Fruit fly (Drosophila melanogaster) whole organism, embryonic: ENCODE data around the gene Pax.

ENCODE experiments used
- Asciz ChIP-seq: fragments of 200-800 bp; sonication (Bioruptor generic); optimal IDR thresholded peaks from 2 replicates; lab custom pipeline; 2017; ENCODE audit warnings: missing biosample characterization, mild to moderate bottlenecking, missing genetic modification characterization, missing genetic modification reagents
- CG11696 ChIP-seq: fragments of 200-800 bp; sonication (Bioruptor generic); IDR thresholded peaks from 2 replicates; pipeline ENCODE4 v1.3.6; 2022; ENCODE audit warnings: missing biosample characterization, missing genetic modification characterization
- CG12219 ChIP-seq: fragments of 200-800 bp; sonication (Bioruptor generic); optimal IDR thresholded peaks from 3 replicates; lab custom pipeline; 2018; ENCODE audit warnings: missing biosample characterization, mild to moderate bottlenecking, missing genetic modification characterization
- CG13296 ChIP-seq: fragments of 200-800 bp; sonication (Bioruptor generic); optimal IDR thresholded peaks from 3 replicates; lab custom pipeline; 2018; ENCODE audit warnings: missing biosample characterization, mild to moderate bottlenecking, missing genetic modification characterization
- CG14860 ChIP-seq: fragments of 200-800 bp; sonication (Bioruptor generic); IDR thresholded peaks from 3 replicates; pipeline ENCODE4 v1.3.6; 2022; ENCODE audit warnings: missing biosample characterization, missing genetic modification characterization; ENCODE audit not compliant: partially characterized antibody
- CG17328 ChIP-seq: fragments of 200-800 bp; sonication (Bioruptor generic); IDR thresholded peaks from 2 replicates; pipeline ENCODE4 v1.3.6; 2022; ENCODE audit warnings: missing biosample characterization, missing genetic modification characterization
- CG17829 ChIP-seq: fragments of 200-800 bp; optimal IDR thresholded peaks from 2 replicates; lab custom pipeline; 2019; ENCODE audit warnings: missing biosample characterization, mild to moderate bottlenecking, missing genetic modification characterization, moderate library complexity
- CG2199 ChIP-seq: fragments of 200-800 bp; sonication (Bioruptor generic); IDR thresholded peaks from 3 replicates; pipeline ENCODE4 v1.3.6; 2022; ENCODE audit warnings: missing biosample characterization, missing genetic modification characterization
- CG30020 ChIP-seq: fragments of 200-800 bp; optimal IDR thresholded peaks from 2 replicates; lab custom pipeline; 2019; ENCODE audit warnings: missing biosample characterization, mild to moderate bottlenecking, missing genetic modification characterization, moderate library complexity
- CG3065 ChIP-seq: fragments of 200-800 bp; sonication (Bioruptor generic); optimal IDR thresholded peaks from 2 replicates; lab custom pipeline; 2016; ENCODE audit warnings: missing biosample characterization, missing genetic modification characterization
- CG43689 ChIP-seq: fragments of 200-800 bp; sonication (Bioruptor generic); IDR thresholded peaks from 2 replicates; pipeline ENCODE4 v1.3.6; 2022; ENCODE audit warnings: missing biosample characterization, missing genetic modification characterization
- CG4424 ChIP-seq: fragments of 200-800 bp; sonication (Bioruptor generic); optimal IDR thresholded peaks from 3 replicates; lab custom pipeline; 2016; ENCODE audit warnings: missing biosample characterization, missing genetic modification characterization
- CG4707 ChIP-seq: fragments of 200-800 bp; sonication (Bioruptor generic); optimal IDR thresholded peaks from 2 replicates; lab custom pipeline; 2018; ENCODE audit warnings: missing biosample characterization, mild to moderate bottlenecking, missing genetic modification characterization, moderate library complexity
- CG7357 ChIP-seq: fragments of 200-800 bp; sonication (Bioruptor generic); IDR thresholded peaks from 3 replicates; pipeline ENCODE4 v1.3.6; 2022; ENCODE audit warnings: missing biosample characterization, missing genetic modification characterization
- CG7556 ChIP-seq: fragments of 200-800 bp; sonication (Bioruptor generic); optimal IDR thresholded peaks from 2 replicates; lab custom pipeline; 2017; ENCODE audit warnings: missing biosample characterization, mild to moderate bottlenecking, missing genetic modification characterization
- CG7963 ChIP-seq: fragments of 200-800 bp; sonication (Bioruptor generic); IDR thresholded peaks from 3 replicates; pipeline ENCODE4 v1.3.6; 2022; ENCODE audit warnings: missing biosample characterization, missing genetic modification characterization; ENCODE audit not compliant: partially characterized antibody
- CG8089 ChIP-seq: fragments of 200-800 bp; sonication (Bioruptor generic); optimal IDR thresholded peaks from 3 replicates; lab custom pipeline; 2016; ENCODE audit warnings: missing biosample characterization, missing genetic modification characterization
- CG8290 ChIP-seq, 3 experiments: fragments of 200-800 bp; sonication (Bioruptor generic); optimal IDR thresholded peaks; 2 replicates each; lab custom pipeline; 2016 to 2019; ENCODE audit warnings: missing biosample characterization in 3 of 3, missing genetic modification characterization in 3 of 3, mild to moderate bottlenecking in 2 of 3, moderate library complexity in 1 of 3
- CG9876 ChIP-seq: fragments of 200-800 bp; sonication (Bioruptor generic); optimal IDR thresholded peaks from 2 replicates; lab custom pipeline; 2016; ENCODE audit warnings: missing biosample characterization, missing genetic modification characterization
- D ChIP-seq, 2 experiments: fragments of 200-800 bp in 1 of 2; fragments of >200 bp in 1 of 2; sonication (Bioruptor generic) in 1 of 2; optimal IDR thresholded peaks; 2 replicates in 1 of 2; 3 replicates in 1 of 2; lab custom pipeline; 2017; ENCODE audit warnings: mild to moderate bottlenecking in 1 of 2, missing biosample characterization in 1 of 2, missing genetic modification characterization in 1 of 2, missing genetic modification reagents in 1 of 2
- Deaf1 ChIP-seq: fragments of 200-800 bp; optimal IDR thresholded peaks from 3 replicates; lab custom pipeline; 2019; ENCODE audit warnings: missing biosample characterization, mild to moderate bottlenecking, missing genetic modification characterization, moderate library complexity
- Dll ChIP-seq: fragments of 200-800 bp; sonication (Bioruptor generic); IDR thresholded peaks from 4 replicates; pipeline ENCODE4 v1.3.6; 2022; ENCODE audit warnings: missing biosample characterization, missing genetic modification characterization; ENCODE audit not compliant: partially characterized antibody
- Fer1 ChIP-seq: fragments of 200-800 bp; sonication (Bioruptor generic); optimal IDR thresholded peaks from 2 replicates; lab custom pipeline; 2017; ENCODE audit warnings: missing biosample characterization, mild to moderate bottlenecking, missing genetic modification characterization
- Hr39 ChIP-seq: fragments of >200 bp; optimal IDR thresholded peaks from 2 replicates; lab custom pipeline; 2017
- MBD-R2 ChIP-seq: fragments of 200-800 bp; sonication (Bioruptor generic); IDR thresholded peaks from 2 replicates; pipeline ENCODE4 v1.3.6; 2022; ENCODE audit warnings: missing biosample characterization, missing genetic modification characterization
- Med ChIP-seq: fragments of 200-800 bp; sonication (Bioruptor generic); peaks from one replicate; lab custom pipeline; 2016; ENCODE audit warnings: missing biosample characterization, missing genetic modification characterization, mild to moderate bottlenecking, inconsistent platforms, moderate library complexity
- NfI ChIP-seq: fragments of 200-800 bp; sonication (Bioruptor generic); optimal IDR thresholded peaks from 3 replicates; lab custom pipeline; 2018; ENCODE audit warnings: missing biosample characterization, mild to moderate bottlenecking, missing genetic modification characterization, moderate library complexity
- Opbp ChIP-seq: fragments of 200-800 bp; sonication (Bioruptor generic); IDR thresholded peaks from 3 replicates; pipeline ENCODE4 v1.3.6; 2022; ENCODE audit warnings: missing biosample characterization, missing genetic modification characterization; ENCODE audit not compliant: partially characterized antibody
- Pdp1 ChIP-seq, 2 experiments: fragments of 200-800 bp; sonication (Bioruptor generic); optimal IDR thresholded peaks; 3 replicates each; lab custom pipeline; 2016; ENCODE audit warnings: missing biosample characterization in 2 of 2, missing genetic modification characterization in 2 of 2, mild to moderate bottlenecking in 1 of 2, moderate library complexity in 1 of 2
- Tbp ChIP-seq: fragments of >200 bp; optimal IDR thresholded peaks from 2 replicates; lab custom pipeline; 2018; ENCODE audit warnings: missing biosample characterization, missing genetic modification characterization
- Xrp1 ChIP-seq: fragments of 200-800 bp; sonication (Bioruptor generic); IDR thresholded peaks from 2 replicates; pipeline ENCODE4 v1.3.6; 2022; ENCODE audit warnings: missing biosample characterization, missing genetic modification characterization
- ase ChIP-seq: fragments of 200-800 bp; sonication (Bioruptor generic); IDR thresholded peaks from 3 replicates; pipeline ENCODE4 v1.3.6; 2022; ENCODE audit warnings: missing biosample characterization, missing genetic modification characterization
- bbx ChIP-seq: fragments of 200-800 bp; sonication (Bioruptor generic); IDR thresholded peaks from 2 replicates; pipeline ENCODE4 v1.3.6; 2022; ENCODE audit warnings: missing biosample characterization, missing genetic modification characterization; ENCODE audit not compliant: partially characterized antibody
- dmrt11E ChIP-seq: fragments of 200-800 bp; sonication (Bioruptor generic); optimal IDR thresholded peaks from 3 replicates; lab custom pipeline; 2018; ENCODE audit warnings: missing biosample characterization, mild to moderate bottlenecking, missing genetic modification characterization, moderate library complexity
- eyg ChIP-seq: fragments of 200-800 bp; sonication (Bioruptor generic); optimal IDR thresholded peaks from 3 replicates; lab custom pipeline; 2016; ENCODE audit warnings: missing biosample characterization, missing genetic modification characterization
- grau ChIP-seq: fragments of 200-800 bp; optimal IDR thresholded peaks from 3 replicates; lab custom pipeline; 2019; ENCODE audit warnings: missing biosample characterization, mild to moderate bottlenecking, missing genetic modification characterization, moderate library complexity
- jigr1 ChIP-seq: fragments of 200-800 bp; sonication (Bioruptor generic); IDR thresholded peaks from 3 replicates; pipeline ENCODE4 v1.3.6; 2022; ENCODE audit warnings: missing biosample characterization, missing genetic modification characterization
- ken ChIP-seq: fragments of 200-800 bp; sonication (Bioruptor generic); IDR thresholded peaks from 3 replicates; pipeline ENCODE4 v1.3.6; 2022; ENCODE audit warnings: missing biosample characterization, missing genetic modification characterization
- mam ChIP-seq: fragments of 200-800 bp; sonication (Bioruptor generic); optimal IDR thresholded peaks from 3 replicates; lab custom pipeline; 2016; ENCODE audit warnings: missing biosample characterization, missing genetic modification characterization
- pnt ChIP-seq: fragments of 200-800 bp; sonication (Bioruptor generic); optimal IDR thresholded peaks from 3 replicates; lab custom pipeline; 2016; ENCODE audit warnings: missing biosample characterization, missing genetic modification characterization
- row ChIP-seq: fragments of 200-800 bp; sonication (Bioruptor generic); IDR thresholded peaks from 3 replicates; pipeline ENCODE4 v1.3.6; 2022; ENCODE audit warnings: missing biosample characterization, missing genetic modification characterization
- run ChIP-seq: fragments of 200-800 bp; sonication (Bioruptor generic); optimal IDR thresholded peaks from 3 replicates; lab custom pipeline; 2018; ENCODE audit warnings: missing biosample characterization, mild to moderate bottlenecking, missing genetic modification characterization
- tna ChIP-seq: fragments of 200-800 bp; sonication (Bioruptor generic); IDR thresholded peaks from 2 replicates; pipeline ENCODE4 v1.3.6; 2022; ENCODE audit warnings: missing biosample characterization, missing genetic modification characterization; ENCODE audit not compliant: partially characterized antibody
- toy ChIP-seq: fragments of 200-800 bp; sonication (Bioruptor generic); IDR thresholded peaks from 2 replicates; pipeline ENCODE4 v1.3.6; 2022; ENCODE audit warnings: missing biosample characterization, missing genetic modification characterization
- tx ChIP-seq: fragments of 200-800 bp; sonication (Bioruptor generic); optimal IDR thresholded peaks from 2 replicates; lab custom pipeline; 2016; ENCODE audit warnings: missing biosample characterization, missing genetic modification characterization
- vnd ChIP-seq: fragments of 200-800 bp; sonication (Bioruptor generic); IDR thresholded peaks from 3 replicates; pipeline ENCODE4 v1.3.6; 2022; ENCODE audit warnings: missing biosample characterization, missing genetic modification characterization; ENCODE audit not compliant: partially characterized antibody
- vvl ChIP-seq: fragments of 200-800 bp; sonication (Bioruptor generic); IDR thresholded peaks from 2 replicates; pipeline ENCODE4 v1.3.6; 2022; ENCODE audit warnings: missing biosample characterization, missing genetic modification characterization
- z ChIP-seq: fragments of 200-800 bp; sonication (Bioruptor generic); IDR thresholded peaks from 3 replicates; pipeline ENCODE4 v1.3.6; 2022; ENCODE audit warnings: missing biosample characterization, missing genetic modification characterization
- zen2 ChIP-seq: fragments of 200-800 bp; sonication (Bioruptor generic); IDR thresholded peaks from 3 replicates; pipeline ENCODE4 v1.3.6; 2022; ENCODE audit warnings: missing biosample characterization, missing genetic modification characterization; ENCODE audit not compliant: partially characterized antibody

The Pax gene

DNA sequence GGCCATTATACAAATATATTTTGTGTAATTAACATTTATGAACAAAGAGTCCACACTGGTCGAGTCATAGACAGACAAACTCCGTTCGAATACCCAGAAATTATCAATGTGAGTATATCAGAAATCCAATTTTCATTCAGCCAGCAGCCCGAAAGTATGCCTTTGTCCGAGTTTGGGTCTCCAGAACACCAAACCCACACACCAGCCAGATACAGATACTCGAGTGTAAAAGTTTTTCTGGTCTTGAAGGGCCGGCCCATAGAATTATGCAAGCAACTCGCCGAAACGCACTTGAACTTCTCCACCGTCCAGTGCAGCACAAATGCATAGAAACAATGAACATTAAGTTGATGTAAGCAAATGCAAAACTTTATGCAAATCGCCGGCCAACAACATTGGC, 47.8 kb downstream of the Pax start (continued):
- TF ChIP-seq Hr39 (no peak), CG7963 (GFP tag; lab: Robert Waterston, UW) (no peak), CG4707 (GFP tag; lab: Kevin White, UChicago) (no peak), ase (no peak), run (tag; lab: Kevin White, UChicago) (no peak), ken (GFP tag; lab: Robert Waterston, UW) (no peak), mam (no peak), Med (GFP tag; lab: Kevin White, UChicago) (peak; percentile 26), CG8290 (GFP tag; optimal IDR thresholded peaks at IDR 0.05; lab: Kevin White, UChicago) (no peak), CG8290 (tag; optimal IDR thresholded peaks at IDR 0.05; lab: Kevin White, UChicago) (peak in 1 of 2 experiments; percentile 15), tx (no peak), dmrt11E (tag; lab: Kevin White, UChicago) (no peak), z (GFP tag; lab: Robert Waterston, UW) (no peak), Pdp1 (GFP tag; optimal IDR thresholded peaks at IDR 0.05; lab: Kevin White, UChicago) (peak in 1 of 2 experiments; percentile 81), NfI (GFP tag; lab: Kevin White, UChicago) (no peak), Opbp (GFP tag; lab: Robert Waterston, UW) (peak; percentile 26; the same call in 1 of the 3 replicates), zen2 (GFP tag; lab: Robert Waterston, UW) (no peak), Dll (GFP tag; lab: Robert Waterston, UW) (no peak), CG2199 (0 out of 3 replicates have a peak, but pooled peaks have one; percentile 56), D (optimal IDR thresholded peaks at IDR 0.05; lab: Kevin White, UChicago) (no peak), D (GFP tag; optimal IDR thresholded peaks at IDR 0.05; lab: Kevin White, UChicago) (no peak), toy (no peak), vvl (GFP tag; lab: Robert Waterston, UW) (no peak), CG14860 (GFP tag; lab: Robert Waterston, UW) (no peak), CG30020 (tag; lab: Kevin White, UChicago) (no peak), jigr1 (GFP tag; lab: Robert Waterston, UW) (no peak), CG4424 (no peak), bbx (no peak), CG7357 (GFP tag; lab: Robert Waterston, UW) (no peak), pnt (no peak), CG3065 (GFP tag; lab: Kevin White, UChicago) (no peak)

DNA sequence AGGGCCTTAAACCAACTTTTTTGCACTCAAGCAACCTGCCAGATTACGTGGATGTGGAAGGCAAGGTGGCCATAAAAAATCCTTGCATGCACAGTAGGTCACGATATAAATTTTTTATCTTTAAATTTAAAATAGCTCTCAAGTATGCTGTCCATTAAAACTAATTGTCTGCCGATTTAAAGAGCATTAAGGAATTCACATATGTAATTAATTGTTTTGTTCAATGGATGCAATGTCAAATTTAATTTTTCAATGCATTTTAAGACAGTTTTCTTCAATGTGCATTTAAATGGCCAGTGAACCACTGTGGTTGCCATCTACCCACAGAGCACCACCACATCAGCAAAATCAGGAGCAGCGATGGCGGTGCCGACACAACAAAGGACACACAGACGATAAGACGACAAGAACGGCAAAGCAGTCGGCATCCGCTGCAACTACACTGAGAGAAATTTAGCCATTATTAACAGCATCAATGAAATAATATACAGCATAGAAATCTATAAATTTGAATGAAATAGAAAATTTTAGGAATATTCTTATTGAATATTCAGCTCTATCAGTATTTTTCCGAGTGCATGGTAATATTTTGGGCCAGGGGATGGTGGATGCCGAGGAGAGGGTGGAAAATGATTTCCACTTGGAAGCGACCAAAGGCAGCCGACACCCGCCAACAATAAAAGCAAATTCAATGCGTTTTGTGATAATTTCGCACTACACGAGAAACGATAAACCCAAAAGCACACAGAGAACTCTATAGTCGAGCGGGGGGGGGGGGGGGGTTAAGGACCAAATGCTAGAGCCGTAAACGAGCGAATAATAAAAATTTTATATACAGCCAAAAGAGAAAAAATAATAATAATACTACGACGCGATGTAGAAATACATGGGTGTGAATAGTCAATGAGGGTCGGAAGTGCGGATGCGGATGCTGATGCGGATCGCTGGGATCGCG, 49.0 kb downstream of the Pax start:
- TF ChIP-seq grau (tag; lab: Kevin White, UChicago) (peak; percentile 52), Deaf1 (tag; lab: Kevin White, UChicago) (peak; percentile 3), dmrt11E (tag; lab: Kevin White, UChicago) (peak; percentile 80), vnd (GFP tag; lab: Robert Waterston, UW) (no peak), CG12219 (GFP tag; lab: Kevin White, UChicago) (peak; percentile 36), CG9876 (GFP tag; lab: Kevin White, UChicago) (no peak), Tbp (GFP tag; lab: Kevin White, UChicago) (no peak), Asciz (GFP tag; lab: Kevin White, UChicago) (peak; percentile 28), eyg (GFP tag; lab: Kevin White, UChicago) (no peak), CG7556 (peak; percentile 70), Xrp1 (GFP tag; lab: Robert Waterston, UW) (peak; percentile 81), row (peak; percentile 74), tna (GFP tag; lab: Robert Waterston, UW) (no peak), Fer1 (peak; percentile 30), CG8089 (GFP tag; lab: Kevin White, UChicago) (no peak), CG17328 (GFP tag; lab: Robert Waterston, UW) (peak; percentile 67), CG11696 (GFP tag; lab: Robert Waterston, UW) (no peak), CG13296 (GFP tag; lab: Kevin White, UChicago) (no peak), MBD-R2 (GFP tag; lab: Robert Waterston, UW) (0 out of 2 replicates have a peak, but pooled peaks have one; percentile 11), CG17829 (tag; lab: Kevin White, UChicago) (peak; percentile 70), CG43689 (GFP tag; lab: Robert Waterston, UW) (no peak)
